Worm (Caenorhabditis elegans) whole organism, L4 larva: Measurements from ENCODE around the gene cyk-3.
A peak's percentile ranks its signal among the peaks of the same experiment; 100 is the strongest.

Experiments
- F37D6.2 ChIP-seq: sonication (generic microtip); optimal IDR thresholded peaks from 2 replicates; lab custom pipeline; 2016; ENCODE audit warnings: mild to moderate bottlenecking, missing genetic modification characterization, missing compliant biosample characterization
- F49E8.2 ChIP-seq: sonication (generic microtip); optimal IDR thresholded peaks from 2 replicates; lab custom pipeline; 2016; ENCODE audit warnings: missing compliant biosample characterization, mild to moderate bottlenecking, missing genetic modification characterization, borderline replicate concordance
- R02D3.7 ChIP-seq: fragments of 150-350 bp; sonication (generic microtip); optimal IDR thresholded peaks from 3 replicates; lab custom pipeline; 2014; ENCODE audit warnings: missing biosample characterization, missing genetic modification characterization
- Y48G9A.11 ChIP-seq: fragments of 200-800 bp; sonication (Bioruptor generic); IDR thresholded peaks from 2 replicates; pipeline ENCODE4 v1.3.6; 2022; ENCODE audit warnings: missing genetic modification reagents, missing genetic modification characterization, missing compliant biosample characterization
- Y75B8A.6 ChIP-seq: fragments of 200-800 bp; sonication (Bioruptor generic); IDR thresholded peaks from 2 replicates; pipeline ENCODE4 v1.3.6; 2022; ENCODE audit warnings: missing genetic modification reagents, missing genetic modification characterization, missing compliant biosample characterization
- ZK337.2 ChIP-seq: fragments of 200-800 bp; sonication (Bioruptor generic); IDR thresholded peaks from 2 replicates; pipeline ENCODE4 v1.3.6; 2022; ENCODE audit warnings: missing genetic modification reagents, missing genetic modification characterization, missing compliant biosample characterization
- ZK546.5 ChIP-seq, 2 experiments: sonication (generic microtip); optimal IDR thresholded peaks; 2 replicates each; lab custom pipeline; 2017; ENCODE audit warnings: missing biosample characterization in 2 of 2, missing genetic modification characterization in 2 of 2
- aha-1 ChIP-seq: fragments of 150-350 bp; peaks from one replicate; lab custom pipeline; 2014; ENCODE audit warnings: missing biosample characterization, missing genetic modification characterization
- aly-2 ChIP-seq: sonication (generic microtip); optimal IDR thresholded peaks from 2 replicates; lab custom pipeline; 2018; ENCODE audit warnings: missing biosample characterization, missing genetic modification characterization
- attf-4 ChIP-seq: sonication (generic microtip); optimal IDR thresholded peaks from 3 replicates; lab custom pipeline; 2017; ENCODE audit warnings: missing biosample characterization, missing genetic modification characterization
- ceh-62 ChIP-seq: sonication (generic microtip); optimal IDR thresholded peaks from 2 replicates; lab custom pipeline; 2017; ENCODE audit warnings: missing biosample characterization, missing genetic modification characterization
- ceh-82 ChIP-seq: sonication (generic microtip); optimal IDR thresholded peaks from 2 replicates; lab custom pipeline; 2017; ENCODE audit warnings: missing biosample characterization, missing genetic modification characterization
- ctbp-1 ChIP-seq: fragments of 200-800 bp; sonication (Bioruptor generic); IDR thresholded peaks from 2 replicates; pipeline ENCODE4 v1.3.6; 2022; ENCODE audit warnings: missing genetic modification reagents, missing genetic modification characterization, missing compliant biosample characterization
- daf-16 ChIP-seq, 3 experiments: sonication (generic microtip); optimal IDR thresholded peaks; 2 replicates each; lab custom pipeline; 2016 to 2017; ENCODE audit warnings: missing genetic modification characterization in 3 of 3, missing genetic modification reagents in 3 of 3, mild to moderate bottlenecking in 2 of 3, missing compliant biosample characterization in 2 of 3, missing biosample characterization in 1 of 3, moderate library complexity in 1 of 3
- daf-19 ChIP-seq: fragments of 200-800 bp; sonication (Bioruptor generic); conservative IDR thresholded peaks from 2 replicates; pipeline ENCODE4 v1.3.6; 2022; ENCODE audit warnings: missing genetic modification characterization, missing compliant biosample characterization
- dmd-8 ChIP-seq: fragments of 200-800 bp; sonication (Bioruptor generic); IDR thresholded peaks from 2 replicates; pipeline ENCODE4 v1.3.6; 2022; ENCODE audit warnings: missing genetic modification characterization, missing compliant biosample characterization
- dmd-9 ChIP-seq: fragments of 200-800 bp; sonication (Bioruptor generic); IDR thresholded peaks from 2 replicates; pipeline ENCODE4 v1.3.6; 2022; ENCODE audit warnings: missing genetic modification reagents, missing genetic modification characterization, missing compliant biosample characterization
- dpl-1 ChIP-seq: fragments of 150-350 bp; optimal IDR thresholded peaks from 2 replicates; lab custom pipeline; 2014; ENCODE audit warnings: missing biosample characterization, missing genetic modification reagents, missing genetic modification characterization
- fos-1 ChIP-seq: fragments of 150-350 bp; optimal IDR thresholded peaks from 2 replicates; lab custom pipeline; 2014; ENCODE audit warnings: missing biosample characterization, missing genetic modification characterization
- hif-1 ChIP-seq, 2 experiments: sonication (generic microtip); optimal IDR thresholded peaks; 2 replicates each; lab custom pipeline; 2016 to 2017; ENCODE audit warnings: missing compliant biosample characterization in 2 of 2, missing genetic modification characterization in 2 of 2, missing genetic modification reagents in 2 of 2, missing genotype in 2 of 2, mild to moderate bottlenecking in 1 of 2
- hlh-11 ChIP-seq: fragments of 200-800 bp; sonication (Bioruptor generic); optimal IDR thresholded peaks from 2 replicates; lab custom pipeline; 2018; ENCODE audit warnings: mild to moderate bottlenecking, missing genetic modification characterization, missing compliant biosample characterization
- hmg-1.1 ChIP-seq: fragments of 200-800 bp; sonication (Bioruptor generic); IDR thresholded peaks from 2 replicates; pipeline ENCODE4 v1.3.6; 2022; ENCODE audit warnings: missing genetic modification reagents, missing genetic modification characterization, missing compliant biosample characterization
- lin-38 ChIP-seq: fragments of 200-800 bp; sonication (Bioruptor generic); IDR thresholded peaks from 2 replicates; pipeline ENCODE4 v1.3.6; 2022; ENCODE audit warnings: missing genetic modification reagents, missing genetic modification characterization, missing compliant biosample characterization
- madf-5 ChIP-seq, 2 experiments: fragments of 200-800 bp; sonication (Bioruptor generic); IDR thresholded peaks; 2 replicates each; pipeline ENCODE4 v1.3.6; 2022; ENCODE audit warnings: missing compliant biosample characterization in 2 of 2, missing genetic modification characterization in 2 of 2
- madf-9 ChIP-seq: fragments of 200-800 bp; sonication (Bioruptor generic); conservative IDR thresholded peaks from 2 replicates; pipeline ENCODE4 v1.3.6; 2022; ENCODE audit warnings: missing genetic modification reagents, missing genetic modification characterization, missing compliant biosample characterization
- mep-1 ChIP-seq: fragments of 150-350 bp; sonication (generic microtip); optimal IDR thresholded peaks from 3 replicates; lab custom pipeline; 2014; ENCODE audit warnings: missing biosample characterization, missing genetic modification characterization
- mes-2 ChIP-seq: sonication (generic microtip); optimal IDR thresholded peaks from 2 replicates; lab custom pipeline; 2016; ENCODE audit warnings: missing genotype, mild to moderate bottlenecking, missing genetic modification characterization, missing compliant biosample characterization; ENCODE audit not compliant: poor library complexity, severe bottlenecking
- nhr-102 ChIP-seq: sonication (generic microtip); optimal IDR thresholded peaks from 2 replicates; lab custom pipeline; 2016; ENCODE audit warnings: mild to moderate bottlenecking, missing genetic modification characterization, moderate library complexity, missing compliant biosample characterization
- nhr-41 ChIP-seq: fragments of 200-800 bp; sonication (Bioruptor generic); IDR thresholded peaks from 2 replicates; pipeline ENCODE4 v1.3.6; 2022; ENCODE audit warnings: missing genetic modification reagents, missing genetic modification characterization, missing compliant biosample characterization
- nhr-42 ChIP-seq: fragments of 200-800 bp; sonication (Bioruptor generic); IDR thresholded peaks from 2 replicates; pipeline ENCODE4 v1.3.6; 2022; ENCODE audit warnings: missing genetic modification characterization, missing compliant biosample characterization
- nhr-48 ChIP-seq: sonication (generic microtip); optimal IDR thresholded peaks from 2 replicates; lab custom pipeline; 2016; ENCODE audit warnings: mild to moderate bottlenecking, missing genetic modification characterization, missing compliant biosample characterization
- rbr-2 ChIP-seq: sonication (generic microtip); optimal IDR thresholded peaks from 2 replicates; lab custom pipeline; 2016; ENCODE audit warnings: missing genotype, missing genetic modification characterization, missing compliant biosample characterization
- snpc-4 ChIP-seq: fragments of 150-350 bp; optimal IDR thresholded peaks from 2 replicates; lab custom pipeline; 2014; ENCODE audit warnings: missing biosample characterization, missing genetic modification characterization
- unc-62 ChIP-seq, 3 experiments: fragments of 150-350 bp in 1 of 3; sonication (generic microtip); optimal IDR thresholded peaks in 2 of 3; peaks in 1 of 3; 1 replicate in 1 of 3; 2 replicates in 2 of 3; lab custom pipeline; 2014 to 2017; ENCODE audit warnings: missing biosample characterization in 3 of 3, missing genetic modification characterization in 3 of 3, missing genetic modification reagents in 3 of 3, missing genotype in 1 of 3
- zag-1 ChIP-seq: fragments of 150-350 bp; optimal IDR thresholded peaks from 2 replicates; lab custom pipeline; 2014; ENCODE audit warnings: missing biosample characterization, missing genetic modification characterization
- zfp-2 ChIP-seq: sonication (generic microtip); optimal IDR thresholded peaks from 2 replicates; lab custom pipeline; 2016; ENCODE audit warnings: mild to moderate bottlenecking, missing genetic modification characterization, missing compliant biosample characterization

The cyk-3 gene

DNA sequence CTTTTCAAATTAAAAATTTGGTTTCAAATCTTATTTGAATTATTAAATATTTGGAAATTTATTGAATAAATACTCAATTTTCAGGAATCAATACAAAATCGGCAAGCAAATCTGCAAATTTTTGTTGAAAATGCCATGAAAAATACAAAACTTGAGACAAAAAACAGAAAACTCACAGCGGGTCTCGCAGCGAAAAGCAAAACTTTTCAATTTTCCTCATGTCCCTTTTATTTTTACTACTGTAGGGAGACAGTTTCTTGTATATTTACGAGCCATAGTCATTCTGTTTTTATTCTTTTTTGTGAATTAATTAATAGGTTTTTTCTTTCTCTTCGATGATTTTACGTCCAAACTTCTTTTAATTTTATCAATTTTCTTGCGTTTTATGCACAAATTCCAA lies 31.5 kb upstream of the cyk-3 start:
- peak; percentile 21; the same call in 1 of the 2 replicates for TF ChIP-seq lin-38 (GFP tag; lab: Robert Waterston, UW)
- TF ChIP-seq R02D3.7 (tag; lab: Kevin White, UChicago), result peak; percentile 12
- TF ChIP-seq nhr-48 (tag; lab: Kevin White, UChicago), result no peak
- peak; percentile 27 for TF ChIP-seq F49E8.2 (tag; lab: Kevin White, UChicago)
- no peak for TF ChIP-seq dpl-1 (GFP tag; lab: Kevin White, UChicago)
- peak; percentile 54; the same call in 1 of the 2 replicates for TF ChIP-seq Y48G9A.11 (GFP tag; lab: Robert Waterston, UW)

ce11 chrIII:5988991-5989726 lies 30.8 kb upstream of the cyk-3 start:
- TF ChIP-seq rbr-2 (tag; lab: Kevin White, UChicago) (no peak), ceh-82 (tag; lab: Kevin White, UChicago) (no peak), mep-1 (tag; lab: Kevin White, UChicago) (peak; percentile 14), dmd-9 (GFP tag; lab: Robert Waterston, UW) (no peak), hif-1 (tag; optimal IDR thresholded peaks at IDR 0.05; lab: Kevin White, UChicago) (no peak), daf-19 (no peak), nhr-42 (no peak), mes-2 (tag; lab: Kevin White, UChicago) (peak; percentile 66), aly-2 (tag; lab: Kevin White, UChicago) (no peak), nhr-41 (GFP tag; lab: Robert Waterston, UW) (0 out of 2 replicates have a peak, but pooled peaks have one; percentile 34), hmg-1.1 (GFP tag; lab: Robert Waterston, UW) (0 out of 2 replicates have a peak, but pooled peaks have one; percentile 28), zag-1 (tag; lab: Kevin White, UChicago) (no peak), hlh-11 (tag; lab: Kevin White, UChicago) (peak; percentile 27), dmd-8 (GFP tag; lab: Robert Waterston, UW) (no peak), madf-9 (no peak), nhr-48 (tag; lab: Kevin White, UChicago) (no peak), ctbp-1 (GFP tag; lab: Robert Waterston, UW) (no peak), aha-1 (peak; percentile 42), ceh-62 (tag; lab: Kevin White, UChicago) (no peak), lin-38 (GFP tag; lab: Robert Waterston, UW) (no peak), F37D6.2 (tag; lab: Kevin White, UChicago) (no peak), snpc-4 (no peak), attf-4 (tag; lab: Kevin White, UChicago) (no peak), dpl-1 (GFP tag; lab: Kevin White, UChicago) (peak; percentile 75), madf-5 (GFP tag; IDR thresholded peaks at IDR 0.05; lab: Robert Waterston, UW) (no peak), daf-16 (GFP tag; optimal IDR thresholded peaks at IDR 0.05; lab: Kevin White, UChicago) (peak in 1 of 2 experiments; percentile 23), daf-16 (tag; optimal IDR thresholded peaks at IDR 0.05; lab: Kevin White, UChicago) (peak; percentile 18), unc-62 (GFP tag; optimal IDR thresholded peaks at IDR 0.05 in 1 of 2; lab: Kevin White, UChicago) (peak in 1 of 2 experiments; percentile 93), unc-62 (tag; optimal IDR thresholded peaks at IDR 0.05; lab: Kevin White, UChicago) (no peak), fos-1 (tag; lab: Kevin White, UChicago) (no peak), ZK546.5 (tag; optimal IDR thresholded peaks at IDR 0.05; lab: Kevin White, UChicago) (no peak), Y75B8A.6 (GFP tag; lab: Robert Waterston, UW) (no peak), nhr-102 (tag; lab: Kevin White, UChicago) (no peak), ZK337.2 (GFP tag; lab: Robert Waterston, UW) (no peak), zfp-2 (tag; lab: Kevin White, UChicago) (no peak)
